Fruit fly (Drosophila melanogaster) whole organism, wandering third instar larva: ENCODE data around the gene CG9922.

ENCODE experiments used
- CG32264 ChIP-seq: fragments of 200-800 bp; sonication (Bioruptor generic); optimal IDR thresholded peaks from 2 replicates; lab custom pipeline; 2016; ENCODE audit warnings: missing biosample characterization, missing genetic modification characterization
- Dfd ChIP-seq: fragments of >200 bp; optimal IDR thresholded peaks from 2 replicates; lab custom pipeline; 2017; ENCODE audit warnings: missing biosample characterization, missing genetic modification characterization
- Dif ChIP-seq: fragments of 200-275, 200-300 bp; sonication (Bioruptor generic); optimal IDR thresholded peaks from 2 replicates; lab custom pipeline; 2018; ENCODE audit warnings: missing biosample characterization, missing genetic modification characterization; ENCODE audit not compliant: partially characterized antibody
- GATAd ChIP-seq: sonication (Bioruptor generic); optimal IDR thresholded peaks from 2 replicates; lab custom pipeline; 2016; ENCODE audit warnings: missing biosample characterization, missing genetic modification characterization
- Hr83 ChIP-seq: fragments of 200-300 bp; sonication (Bioruptor generic); optimal IDR thresholded peaks from 2 replicates; lab custom pipeline; 2016; ENCODE audit warnings: missing biosample characterization, mild to moderate bottlenecking, missing genetic modification characterization, moderate library complexity; ENCODE audit not compliant: poor library complexity, severe bottlenecking
- Rel ChIP-seq, 2 experiments: fragments of 200-800 bp; sonication (Bioruptor generic) in 1 of 2; optimal IDR thresholded peaks; 2 replicates in 1 of 2; 3 replicates in 1 of 2; lab custom pipeline; 2016 to 2019; ENCODE audit warnings: mild to moderate bottlenecking in 2 of 2, missing biosample characterization in 2 of 2, missing genetic modification characterization in 2 of 2, moderate library complexity in 1 of 2
- Sp1 ChIP-seq: fragments of 200-800 bp; sonication (Bioruptor generic); optimal IDR thresholded peaks from 3 replicates; lab custom pipeline; 2019; ENCODE audit warnings: missing biosample characterization, mild to moderate bottlenecking, missing genetic modification characterization, moderate library complexity
- Vsx2 ChIP-seq: fragments of 200-300, 225-300 bp; sonication (Bioruptor generic); optimal IDR thresholded peaks from 2 replicates; lab custom pipeline; 2018; ENCODE audit warnings: missing biosample characterization, missing genetic modification characterization; ENCODE audit not compliant: partially characterized antibody
- dsf ChIP-seq: sonication (Bioruptor generic); optimal IDR thresholded peaks from 2 replicates; lab custom pipeline; 2016; ENCODE audit warnings: missing biosample characterization, missing genetic modification characterization, borderline replicate concordance
- fru ChIP-seq: fragments of 200-800 bp; sonication (Bioruptor generic); optimal IDR thresholded peaks from 3 replicates; lab custom pipeline; 2016; ENCODE audit warnings: missing biosample characterization, mild to moderate bottlenecking, missing genetic modification characterization
- h ChIP-seq: fragments of 200-800 bp; sonication (Bioruptor generic); optimal IDR thresholded peaks from 3 replicates; lab custom pipeline; 2016; ENCODE audit warnings: missing biosample characterization, mild to moderate bottlenecking, missing genetic modification characterization
- psq ChIP-seq: fragments of 200-800 bp; sonication (Bioruptor generic); optimal IDR thresholded peaks from 3 replicates; lab custom pipeline; 2017; ENCODE audit warnings: missing biosample characterization, mild to moderate bottlenecking, missing genetic modification characterization, moderate library complexity
- tai ChIP-seq: sonication (Bioruptor generic); optimal IDR thresholded peaks from 2 replicates; lab custom pipeline; 2016; ENCODE audit warnings: missing biosample characterization, missing genetic modification characterization
- usp ChIP-seq: fragments of >200 bp; optimal IDR thresholded peaks from 2 replicates; lab custom pipeline; 2017; ENCODE audit warnings: missing biosample characterization, missing genetic modification characterization

DNA sequence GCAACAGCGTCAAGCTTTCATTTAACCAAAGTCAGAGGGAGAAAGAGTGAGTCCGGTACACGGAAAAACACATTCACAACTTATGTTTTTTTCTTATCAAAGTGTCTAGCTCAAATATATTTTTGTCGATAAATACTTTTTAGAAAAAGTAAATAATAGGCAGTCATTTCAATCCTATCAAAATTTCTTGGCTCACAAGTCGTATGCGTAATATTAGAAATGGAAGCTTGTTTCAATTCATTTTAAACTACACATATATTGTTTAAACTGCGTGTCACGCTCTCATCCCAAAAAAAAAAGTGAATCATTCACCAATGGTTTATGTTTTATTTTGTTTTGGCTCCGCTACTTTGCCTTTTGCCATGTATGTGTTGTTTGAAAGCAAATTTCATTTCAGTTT is 26.6 kb downstream of the CG9922 start:
- TF ChIP-seq usp (no peak), h (GFP tag; lab: Kevin White, UChicago) (no peak), Sp1 (GFP tag; lab: Kevin White, UChicago) (no peak), psq (no peak), Hr83 (GFP tag; lab: Kevin White, UChicago) (no peak), GATAd (GFP tag; lab: Kevin White, UChicago) (no peak), Dif (no peak), dsf (GFP tag; lab: Kevin White, UChicago) (no peak), tai (GFP tag; lab: Kevin White, UChicago) (peak; percentile 23), Dfd (GFP tag; lab: Kevin White, UChicago) (no peak), fru (GFP tag; lab: Kevin White, UChicago) (no peak), Vsx2 (GFP tag; lab: Kevin White, UChicago) (no peak), CG32264 (GFP tag; lab: Kevin White, UChicago) (no peak), Rel (GFP tag; optimal IDR thresholded peaks at IDR 0.05; lab: Kevin White, UChicago) (no peak), Rel (tag; optimal IDR thresholded peaks at IDR 0.05; lab: Kevin White, UChicago) (no peak)
